Worm (Caenorhabditis elegans) whole organism, L3 larva: ENCODE results near the gene W06D11.2.

ENCODE experiments used
- ZK546.5 ChIP-seq: sonication (generic microtip); optimal IDR thresholded peaks from 2 replicates; lab custom pipeline; 2017; ENCODE audit warnings: missing biosample characterization, missing genetic modification characterization
- ama-1 ChIP-seq: fragments of 150-350 bp; optimal IDR thresholded peaks from 2 replicates; lab custom pipeline; 2018
- elt-3 ChIP-seq, 3 experiments: fragments of 150-350 bp in 1 of 3; sonication (generic microtip) in 2 of 3; optimal IDR thresholded peaks; 2 replicates in 2 of 3; 4 replicates in 1 of 3; lab custom pipeline; 2014 to 2017; ENCODE audit warnings: missing biosample characterization in 3 of 3, missing genetic modification characterization in 3 of 3
- nhr-237 ChIP-seq: fragments of 150-350 bp; optimal IDR thresholded peaks from 2 replicates; lab custom pipeline; 2014; ENCODE audit warnings: missing biosample characterization, missing genetic modification characterization
- pqm-1 ChIP-seq: fragments of 150-350 bp; optimal IDR thresholded peaks from 2 replicates; lab custom pipeline; 2017; ENCODE audit warnings: missing biosample characterization, missing genetic modification characterization, inconsistent platforms
- unc-39 ChIP-seq: sonication (generic microtip); optimal IDR thresholded peaks from 4 replicates; lab custom pipeline; 2017; ENCODE audit warnings: missing biosample characterization, missing genetic modification characterization
- zag-1 ChIP-seq: fragments of 150-350 bp; optimal IDR thresholded peaks from 2 replicates; lab custom pipeline; 2014; ENCODE audit warnings: missing biosample characterization, missing genetic modification characterization
- ztf-4 ChIP-seq: fragments of 150-350 bp; optimal IDR thresholded peaks from 2 replicates; lab custom pipeline; 2014; ENCODE audit warnings: missing biosample characterization, missing genetic modification characterization

DNA sequence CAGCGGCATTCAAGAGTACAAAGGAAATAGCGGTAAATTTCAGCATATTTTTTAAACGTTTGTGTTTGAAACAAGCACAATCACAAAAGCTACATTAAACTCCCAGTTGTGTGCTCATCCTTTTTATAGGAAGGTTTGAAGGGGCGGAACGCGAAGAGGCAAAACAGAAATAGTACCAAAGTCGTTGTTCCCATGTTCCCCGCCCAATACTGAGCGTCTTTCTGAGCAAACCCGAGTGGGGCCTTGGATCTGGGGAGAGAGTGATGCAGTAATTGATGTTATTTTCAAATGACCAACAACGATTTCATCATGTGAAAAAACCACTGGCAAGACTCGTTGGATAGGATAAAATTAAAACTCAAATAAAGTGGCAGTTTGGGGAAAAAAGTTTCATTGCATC is 44.8 kb upstream of the W06D11.2 start, which contains the start of gene zig-2:
- no peak for TF ChIP-seq ama-1
- TF ChIP-seq pqm-1: no peak
- no peak for TF ChIP-seq zag-1 (tag; lab: Kevin White, UChicago)
- TF ChIP-seq unc-39 (tag; lab: Kevin White, UChicago): no peak
- no peak for TF ChIP-seq elt-3 (tag; optimal IDR thresholded peaks at IDR 0.05; lab: Kevin White, UChicago)
- TF ChIP-seq ZK546.5: no peak
- no peak for TF ChIP-seq ztf-4 (tag; lab: Kevin White, UChicago)
- TF ChIP-seq nhr-237 (tag; lab: Kevin White, UChicago): no peak
